Fruit fly (Drosophila melanogaster): Measurements from ENCODE around the gene tomb.

tomb gene

dm6 chr2L:5517393-5517792 lies 19.2 kb downstream of the tomb start, which contains the start of gene CG14020:
Gene CG14020 (plus strand): TSS chr2L:5517737.
- TF ChIP-seq psq (optimal IDR thresholded peaks at IDR 0.05) (no peak), Sin3A (optimal IDR thresholded peaks at IDR 0.05) (no peak), insv (optimal IDR thresholded peaks at IDR 0.05) (no peak), ttk (optimal IDR thresholded peaks at IDR 0.05) (no peak), h (optimal IDR thresholded peaks at IDR 0.05) (no peak), Myc (optimal IDR thresholded peaks at IDR 0.05) (no peak)

dm6 chr2L:5514946-5515345 lies 21.6 kb downstream of the tomb start:
- TF ChIP-seq psq (optimal IDR thresholded peaks at IDR 0.05) (no peak), insv (optimal IDR thresholded peaks at IDR 0.05) (no peak), Sin3A (optimal IDR thresholded peaks at IDR 0.05) (no peak), Myc (optimal IDR thresholded peaks at IDR 0.05) (no peak), ttk (optimal IDR thresholded peaks at IDR 0.05) (no peak), h (optimal IDR thresholded peaks at IDR 0.05) (no peak)

dm6 chr2L:5507823-5508438 lies 28.6 kb downstream of the tomb start:
- TF ChIP-seq h (optimal IDR thresholded peaks at IDR 0.05) (no peak), Myc (optimal IDR thresholded peaks at IDR 0.05) (no peak), insv (optimal IDR thresholded peaks at IDR 0.05) (no peak), Sin3A (optimal IDR thresholded peaks at IDR 0.05) (no peak), psq (optimal IDR thresholded peaks at IDR 0.05) (no peak), ttk (optimal IDR thresholded peaks at IDR 0.05) (no peak)

- TF ChIP-seq psq (optimal IDR thresholded peaks at IDR 0.05) = no peak
- no peak for TF ChIP-seq ttk (optimal IDR thresholded peaks at IDR 0.05)
- TF ChIP-seq insv (optimal IDR thresholded peaks at IDR 0.05) = no peak
- TF ChIP-seq Myc (optimal IDR thresholded peaks at IDR 0.05) = no peak
- no peak for TF ChIP-seq h (optimal IDR thresholded peaks at IDR 0.05)
- TF ChIP-seq Sin3A (optimal IDR thresholded peaks at IDR 0.05) = no peak
These were observed 29.5 kb downstream of the tomb start for dm6 chr2L:5507082-5507481.

- TF ChIP-seq Myc (optimal IDR thresholded peaks at IDR 0.05) (no peak), h (optimal IDR thresholded peaks at IDR 0.05) (no peak)
These were observed 31.4 kb downstream of the tomb start for dm6 chr2L:5505130-5505529.

dm6 chr2L:5502868-5503267 lies 33.7 kb downstream of the tomb start:
- no peak for TF ChIP-seq ttk (optimal IDR thresholded peaks at IDR 0.05)
- TF ChIP-seq Sin3A (optimal IDR thresholded peaks at IDR 0.05) = no peak
- no peak for TF ChIP-seq h (optimal IDR thresholded peaks at IDR 0.05)
- no peak for TF ChIP-seq Myc (optimal IDR thresholded peaks at IDR 0.05)
- no peak for TF ChIP-seq psq (optimal IDR thresholded peaks at IDR 0.05)
- TF ChIP-seq insv (optimal IDR thresholded peaks at IDR 0.05) = no peak

dm6 chr2L:5501335-5501734 lies 35.2 kb downstream of the tomb start:
- TF ChIP-seq Myc (optimal IDR thresholded peaks at IDR 0.05) = no peak
- no peak for TF ChIP-seq ttk (optimal IDR thresholded peaks at IDR 0.05)
- TF ChIP-seq h (optimal IDR thresholded peaks at IDR 0.05) = no peak
- TF ChIP-seq psq (optimal IDR thresholded peaks at IDR 0.05) = no peak
- no peak for TF ChIP-seq Sin3A (optimal IDR thresholded peaks at IDR 0.05)
- TF ChIP-seq insv (optimal IDR thresholded peaks at IDR 0.05) = no peak

- no peak for TF ChIP-seq ttk (optimal IDR thresholded peaks at IDR 0.05)
- no peak for TF ChIP-seq Myc (optimal IDR thresholded peaks at IDR 0.05)
These were observed 37.1 kb downstream of the tomb start for dm6 chr2L:5499458-5499857.

- TF ChIP-seq h (optimal IDR thresholded peaks at IDR 0.05) (no peak), Sin3A (optimal IDR thresholded peaks at IDR 0.05) (no peak), Myc (optimal IDR thresholded peaks at IDR 0.05) (no peak), ttk (optimal IDR thresholded peaks at IDR 0.05) (no peak), insv (optimal IDR thresholded peaks at IDR 0.05) (no peak), psq (optimal IDR thresholded peaks at IDR 0.05) (no peak)
These were observed 40.0 kb downstream of the tomb start for dm6 chr2L:5496468-5497093.

- no peak for TF ChIP-seq insv (optimal IDR thresholded peaks at IDR 0.05)
These were observed 41.7 kb downstream of the tomb start for dm6 chr2L:5494808-5495356.

dm6 chr2L:5493907-5494404 lies 42.6 kb downstream of the tomb start:
- TF ChIP-seq Myc (optimal IDR thresholded peaks at IDR 0.05) = no peak
- no peak for TF ChIP-seq ttk (optimal IDR thresholded peaks at IDR 0.05)
- TF ChIP-seq h (optimal IDR thresholded peaks at IDR 0.05) = no peak
- TF ChIP-seq insv (optimal IDR thresholded peaks at IDR 0.05) = no peak
- TF ChIP-seq Sin3A (optimal IDR thresholded peaks at IDR 0.05) = no peak
- no peak for TF ChIP-seq psq (optimal IDR thresholded peaks at IDR 0.05)

dm6 chr2L:5492924-5493323 lies 43.6 kb downstream of the tomb start:
- TF ChIP-seq h (optimal IDR thresholded peaks at IDR 0.05) (no peak), insv (optimal IDR thresholded peaks at IDR 0.05) (no peak), psq (optimal IDR thresholded peaks at IDR 0.05) (no peak), ttk (optimal IDR thresholded peaks at IDR 0.05) (no peak), Myc (optimal IDR thresholded peaks at IDR 0.05) (no peak), Sin3A (optimal IDR thresholded peaks at IDR 0.05) (no peak)

- TF ChIP-seq h (optimal IDR thresholded peaks at IDR 0.05) = no peak
- TF ChIP-seq Sin3A (optimal IDR thresholded peaks at IDR 0.05) = no peak
- no peak for TF ChIP-seq psq (optimal IDR thresholded peaks at IDR 0.05)
- no peak for TF ChIP-seq insv (optimal IDR thresholded peaks at IDR 0.05)
- TF ChIP-seq Myc (optimal IDR thresholded peaks at IDR 0.05) = no peak
- no peak for TF ChIP-seq ttk (optimal IDR thresholded peaks at IDR 0.05)
These were observed 45.3 kb downstream of the tomb start for dm6 chr2L:5491220-5491619.

All from Kc167 (cell line).